Fruit fly (Drosophila melanogaster) whole organism, wandering third instar larva: ENCODE results near the gene CCT2.
A peak's percentile ranks its signal among the peaks of the same experiment; 100 is the strongest.

ENCODE experiments used
- Abd-B ChIP-seq: fragments of >200 bp; optimal IDR thresholded peaks from 2 replicates; lab custom pipeline; 2017; ENCODE audit warnings: missing biosample characterization, missing genetic modification characterization
- CG32264 ChIP-seq: fragments of 200-800 bp; sonication (Bioruptor generic); optimal IDR thresholded peaks from 2 replicates; lab custom pipeline; 2016; ENCODE audit warnings: missing biosample characterization, missing genetic modification characterization
- CG9705 ChIP-seq: fragments of 200-800 bp; sonication (Bioruptor generic); optimal IDR thresholded peaks from 2 replicates; lab custom pipeline; 2018; ENCODE audit warnings: missing biosample characterization, mild to moderate bottlenecking, missing genetic modification characterization
- CrebA ChIP-seq: fragments of 200-800 bp; sonication (Bioruptor generic); optimal IDR thresholded peaks from 2 replicates; lab custom pipeline; 2016; ENCODE audit warnings: missing biosample characterization, mild to moderate bottlenecking, missing genetic modification characterization, borderline replicate concordance
- Dfd ChIP-seq: fragments of >200 bp; optimal IDR thresholded peaks from 2 replicates; lab custom pipeline; 2017; ENCODE audit warnings: missing biosample characterization, missing genetic modification characterization
- GATAd ChIP-seq: sonication (Bioruptor generic); optimal IDR thresholded peaks from 2 replicates; lab custom pipeline; 2016; ENCODE audit warnings: missing biosample characterization, missing genetic modification characterization
- HLH106 ChIP-seq: fragments of 200-800 bp; optimal IDR thresholded peaks from 3 replicates; lab custom pipeline; 2019; ENCODE audit warnings: missing biosample characterization, mild to moderate bottlenecking, missing genetic modification characterization, moderate library complexity
- Hnf4 ChIP-seq: fragments of 200-800 bp; sonication (Bioruptor generic); optimal IDR thresholded peaks from 2 replicates; lab custom pipeline; 2016; ENCODE audit warnings: missing biosample characterization, mild to moderate bottlenecking, missing genetic modification characterization
- Hr78 ChIP-seq: fragments of >200 bp; optimal IDR thresholded peaks from 2 replicates; lab custom pipeline; 2017; ENCODE audit warnings: missing biosample characterization, missing genetic modification characterization
- Myc ChIP-seq: fragments of >200 bp; optimal IDR thresholded peaks from 2 replicates; lab custom pipeline; 2017
- N ChIP-seq: fragments of >200 bp; optimal IDR thresholded peaks from 2 replicates; lab custom pipeline; 2018; ENCODE audit warnings: missing biosample characterization, missing external identifiers, missing genetic modification characterization
- OdsH ChIP-seq: fragments of 200-800 bp; sonication (Bioruptor generic); optimal IDR thresholded peaks from 2 replicates; lab custom pipeline; 2016; ENCODE audit warnings: missing biosample characterization, mild to moderate bottlenecking, missing genetic modification characterization
- Rel ChIP-seq, 2 experiments: fragments of 200-800 bp; sonication (Bioruptor generic) in 1 of 2; optimal IDR thresholded peaks; 2 replicates in 1 of 2; 3 replicates in 1 of 2; lab custom pipeline; 2016 to 2019; ENCODE audit warnings: mild to moderate bottlenecking in 2 of 2, missing biosample characterization in 2 of 2, missing genetic modification characterization in 2 of 2, moderate library complexity in 1 of 2
- Sp1 ChIP-seq: fragments of 200-800 bp; sonication (Bioruptor generic); optimal IDR thresholded peaks from 3 replicates; lab custom pipeline; 2019; ENCODE audit warnings: missing biosample characterization, mild to moderate bottlenecking, missing genetic modification characterization, moderate library complexity
- Vsx2 ChIP-seq: fragments of 200-300, 225-300 bp; sonication (Bioruptor generic); optimal IDR thresholded peaks from 2 replicates; lab custom pipeline; 2018; ENCODE audit warnings: missing biosample characterization, missing genetic modification characterization; ENCODE audit not compliant: partially characterized antibody
- br ChIP-seq: fragments of 200-800 bp; sonication (Bioruptor generic); optimal IDR thresholded peaks from 2 replicates; lab custom pipeline; 2016; ENCODE audit warnings: missing biosample characterization, missing genetic modification characterization
- brk ChIP-seq: fragments of 200-800 bp; sonication (Bioruptor generic); optimal IDR thresholded peaks from 2 replicates; lab custom pipeline; 2016; ENCODE audit warnings: missing biosample characterization, mild to moderate bottlenecking, missing genetic modification characterization
- dl ChIP-seq, 2 experiments: fragments of 175-275, 200-275 bp in 1 of 2; fragments of 200-275 bp in 1 of 2; sonication (Bioruptor generic); optimal IDR thresholded peaks; lab custom pipeline; 2018; ENCODE audit warnings: mild to moderate bottlenecking in 2 of 2, missing biosample characterization in 2 of 2, missing genetic modification characterization in 2 of 2, moderate library complexity in 2 of 2; ENCODE audit not compliant: partially characterized antibody in 2 of 2, insufficient read depth in 1 of 2
- dmrt93B ChIP-seq: fragments of 200-800 bp; sonication (Bioruptor generic); optimal IDR thresholded peaks from 2 replicates; lab custom pipeline; 2018; ENCODE audit warnings: missing biosample characterization, mild to moderate bottlenecking, missing genetic modification characterization
- dsf ChIP-seq: sonication (Bioruptor generic); optimal IDR thresholded peaks from 2 replicates; lab custom pipeline; 2016; ENCODE audit warnings: missing biosample characterization, missing genetic modification characterization, borderline replicate concordance
- ey ChIP-seq: fragments of 200-800 bp; sonication (Bioruptor generic); optimal IDR thresholded peaks from 2 replicates; lab custom pipeline; 2016; ENCODE audit warnings: missing biosample characterization, missing genetic modification characterization
- foxo ChIP-seq, 2 experiments: fragments of 200-800 bp; sonication (Bioruptor generic); optimal IDR thresholded peaks; 2 replicates in 1 of 2; 3 replicates in 1 of 2; lab custom pipeline; 2016 to 2017; ENCODE audit warnings: missing biosample characterization in 2 of 2, missing genetic modification characterization in 2 of 2
- fru ChIP-seq: fragments of 200-800 bp; sonication (Bioruptor generic); optimal IDR thresholded peaks from 3 replicates; lab custom pipeline; 2016; ENCODE audit warnings: missing biosample characterization, mild to moderate bottlenecking, missing genetic modification characterization
- h ChIP-seq: fragments of 200-800 bp; sonication (Bioruptor generic); optimal IDR thresholded peaks from 3 replicates; lab custom pipeline; 2016; ENCODE audit warnings: missing biosample characterization, mild to moderate bottlenecking, missing genetic modification characterization
- jim ChIP-seq: fragments of 175-275, 200-325 bp; sonication (Bioruptor generic); optimal IDR thresholded peaks from 2 replicates; lab custom pipeline; 2016; ENCODE audit warnings: missing biosample characterization, mild to moderate bottlenecking, missing genetic modification characterization
- lola ChIP-seq: fragments of >200 bp; optimal IDR thresholded peaks from 2 replicates; lab custom pipeline; 2017; ENCODE audit warnings: missing biosample characterization, missing genetic modification characterization
- pan ChIP-seq: fragments of >200 bp; optimal IDR thresholded peaks from 2 replicates; lab custom pipeline; 2017
- psq ChIP-seq: fragments of 200-800 bp; sonication (Bioruptor generic); optimal IDR thresholded peaks from 3 replicates; lab custom pipeline; 2017; ENCODE audit warnings: missing biosample characterization, mild to moderate bottlenecking, missing genetic modification characterization, moderate library complexity
- rgr ChIP-seq: fragments of 200-800 bp; sonication (Bioruptor generic); optimal IDR thresholded peaks from 3 replicates; lab custom pipeline; 2016; ENCODE audit warnings: missing biosample characterization, mild to moderate bottlenecking, missing genetic modification characterization
- sage ChIP-seq: fragments of 200-800 bp; sonication (Bioruptor generic); optimal IDR thresholded peaks from 2 replicates; lab custom pipeline; 2016; ENCODE audit warnings: missing biosample characterization, mild to moderate bottlenecking, missing genetic modification characterization
- sv ChIP-seq: fragments of 200-800 bp; sonication (Bioruptor generic); optimal IDR thresholded peaks from 3 replicates; lab custom pipeline; 2016; ENCODE audit warnings: missing biosample characterization, missing genetic modification characterization
- usp ChIP-seq: fragments of >200 bp; optimal IDR thresholded peaks from 2 replicates; lab custom pipeline; 2017; ENCODE audit warnings: missing biosample characterization, missing genetic modification characterization
- woc ChIP-seq: sonication (Bioruptor generic); optimal IDR thresholded peaks from 2 replicates; lab custom pipeline; 2016; ENCODE audit warnings: missing biosample characterization, mild to moderate bottlenecking, missing genetic modification characterization

CCT2 gene

dm6 chrX:9066802-9067489, 22.4 kb upstream of the CCT2 start:
- TF ChIP-seq sv (no peak), Abd-B (GFP tag; lab: Kevin White, UChicago) (no peak), pan (lab: Kevin White, UChicago) (no peak), CG9705 (GFP tag; lab: Kevin White, UChicago) (peak; percentile 4), woc (GFP tag; lab: Kevin White, UChicago) (peak; percentile 45), psq (GFP tag; lab: Kevin White, UChicago) (peak; percentile 72), lola (GFP tag; lab: Kevin White, UChicago) (no peak), sage (peak; percentile 74), OdsH (GFP tag; lab: Kevin White, UChicago) (peak; percentile 75), fru (GFP tag; lab: Kevin White, UChicago) (peak; percentile 75), brk (GFP tag; lab: Kevin White, UChicago) (peak; percentile 45), Hnf4 (GFP tag; lab: Kevin White, UChicago) (peak; percentile 56), rgr (GFP tag; lab: Kevin White, UChicago) (peak; percentile 78), Dfd (no peak), Rel (GFP tag; optimal IDR thresholded peaks at IDR 0.05; lab: Kevin White, UChicago) (peak; percentile 19), Rel (tag; optimal IDR thresholded peaks at IDR 0.05; lab: Kevin White, UChicago) (peak; percentile 34), Sp1 (peak; percentile 82), HLH106 (tag; lab: Kevin White, UChicago) (peak; percentile 80), Hr78 (GFP tag; lab: Kevin White, UChicago) (no peak), CrebA (GFP tag; lab: Kevin White, UChicago) (no peak), foxo (GFP tag; optimal IDR thresholded peaks at IDR 0.05; lab: Kevin White, UChicago) (peak in 1 of 2 experiments; percentile 87), dl (GFP tag; optimal IDR thresholded peaks at IDR 0.05; lab: Kevin White, UChicago; ENCODE audit: insufficient read depth in 1 of 2, partially characterized antibody in 2 of 2) (no peak), CG32264 (GFP tag; lab: Kevin White, UChicago) (no peak), dmrt93B (GFP tag; lab: Kevin White, UChicago) (peak; percentile 64), Myc (lab: Kevin White, UChicago) (no peak), br (peak; percentile 33), h (peak; percentile 85), ey (GFP tag; lab: Kevin White, UChicago) (peak; percentile 64)

- TF ChIP-seq Myc (lab: Kevin White, UChicago) (peak; percentile 88), psq (GFP tag; lab: Kevin White, UChicago) (no peak), HLH106 (tag; lab: Kevin White, UChicago) (peak; percentile 60), usp (GFP tag; lab: Kevin White, UChicago) (no peak), GATAd (GFP tag; lab: Kevin White, UChicago) (no peak), dmrt93B (GFP tag; lab: Kevin White, UChicago) (peak; percentile 39), Abd-B (GFP tag; lab: Kevin White, UChicago) (no peak), CrebA (GFP tag; lab: Kevin White, UChicago) (no peak), h (peak; percentile 44), Vsx2 (no peak), woc (GFP tag; lab: Kevin White, UChicago) (peak; percentile 48), jim (GFP tag; lab: Kevin White, UChicago) (no peak), brk (GFP tag; lab: Kevin White, UChicago) (no peak), rgr (GFP tag; lab: Kevin White, UChicago) (peak; percentile 48), dsf (no peak), ey (GFP tag; lab: Kevin White, UChicago) (no peak), Sp1 (peak; percentile 49), foxo (GFP tag; optimal IDR thresholded peaks at IDR 0.05; lab: Kevin White, UChicago) (peak in 1 of 2 experiments; percentile 43), OdsH (GFP tag; lab: Kevin White, UChicago) (no peak), sage (no peak), fru (GFP tag; lab: Kevin White, UChicago) (peak; percentile 19)
Measured at dm6 chrX:9067754-9068477, 21.4 kb upstream of the CCT2 start, which contains the start of gene CG15365. Gene CG15365, minus strand, starts transcription at chrX:9067983.

- peak; percentile 9 for TF ChIP-seq ey (GFP tag; lab: Kevin White, UChicago)
- TF ChIP-seq N (GFP tag; lab: Kevin White, UChicago), result no peak
- TF ChIP-seq HLH106 (tag; lab: Kevin White, UChicago), result no peak
- TF ChIP-seq Dfd, result peak; percentile 26
- TF ChIP-seq dl (GFP tag; optimal IDR thresholded peaks at IDR 0.05; lab: Kevin White, UChicago; ENCODE audit: insufficient read depth in 1 of 2, partially characterized antibody in 2 of 2), result no peak
Measured at dm6 chrX:9068822-9069221, 20.5 kb upstream of the CCT2 start.
